Fruit fly (Drosophila melanogaster) whole organism, embryonic: ENCODE measurements around the gene RpL27A.

ENCODE experiments used
- Ada2b ChIP-seq: fragments of 200-800 bp; sonication (Bioruptor generic); IDR thresholded peaks from 2 replicates; pipeline ENCODE4 v1.3.6; 2022; ENCODE audit warnings: missing biosample characterization, missing genetic modification characterization
- Adf1 ChIP-seq: fragments of 200-800 bp; sonication (Bioruptor generic); IDR thresholded peaks from 2 replicates; pipeline ENCODE4 v1.3.6; 2022; ENCODE audit warnings: missing biosample characterization, missing genetic modification characterization
- Asciz ChIP-seq: fragments of 200-800 bp; sonication (Bioruptor generic); optimal IDR thresholded peaks from 2 replicates; lab custom pipeline; 2017; ENCODE audit warnings: missing biosample characterization, mild to moderate bottlenecking, missing genetic modification characterization, missing genetic modification reagents
- BtbVII ChIP-seq: fragments of 200-800 bp; sonication (Bioruptor generic); optimal IDR thresholded peaks from 3 replicates; lab custom pipeline; 2017; ENCODE audit warnings: missing biosample characterization, mild to moderate bottlenecking, missing genetic modification characterization
- CG10267 ChIP-seq: fragments of 200-800 bp; sonication (Bioruptor generic); optimal IDR thresholded peaks from 2 replicates; lab custom pipeline; 2018; ENCODE audit warnings: missing biosample characterization, mild to moderate bottlenecking, missing genetic modification characterization, moderate library complexity
- CG12219 ChIP-seq: fragments of 200-800 bp; sonication (Bioruptor generic); optimal IDR thresholded peaks from 3 replicates; lab custom pipeline; 2018; ENCODE audit warnings: missing biosample characterization, mild to moderate bottlenecking, missing genetic modification characterization
- CG12236 ChIP-seq: fragments of 200-800 bp; sonication (Bioruptor generic); optimal IDR thresholded peaks from 2 replicates; lab custom pipeline; 2016; ENCODE audit warnings: missing biosample characterization, missing genetic modification characterization
- CG14667 ChIP-seq: fragments of 200-800 bp; sonication (Bioruptor generic); IDR thresholded peaks from 2 replicates; pipeline ENCODE4 v1.3.6; 2022; ENCODE audit warnings: missing biosample characterization, missing genetic modification characterization
- CG1529 ChIP-seq: fragments of 200-800 bp; sonication (Bioruptor generic); optimal IDR thresholded peaks from 3 replicates; lab custom pipeline; 2018; ENCODE audit warnings: missing biosample characterization, missing genetic modification characterization
- CG15696 ChIP-seq: fragments of 200-800 bp; sonication (Bioruptor generic); optimal IDR thresholded peaks from 2 replicates; lab custom pipeline; 2019; ENCODE audit warnings: missing biosample characterization, mild to moderate bottlenecking, missing genetic modification characterization, moderate library complexity
- CG16815 ChIP-seq: fragments of 200-800 bp; sonication (Bioruptor generic); optimal IDR thresholded peaks from 3 replicates; lab custom pipeline; 2017; ENCODE audit warnings: missing biosample characterization, mild to moderate bottlenecking, missing genetic modification characterization
- CG16863 ChIP-seq: fragments of 200-800 bp; sonication (Bioruptor generic); optimal IDR thresholded peaks from 3 replicates; lab custom pipeline; 2016; ENCODE audit warnings: missing biosample characterization, missing genetic modification characterization
- CG17186 ChIP-seq: fragments of 200-800 bp; sonication (Bioruptor generic); optimal IDR thresholded peaks from 3 replicates; lab custom pipeline; 2017; ENCODE audit warnings: missing biosample characterization, missing genetic modification reagents, missing genetic modification characterization
- CG17612 ChIP-seq: fragments of 200-800 bp; sonication (Bioruptor generic); IDR thresholded peaks from 2 replicates; pipeline ENCODE4 v1.3.6; 2022; ENCODE audit warnings: missing biosample characterization, missing genetic modification characterization
- CG34422 ChIP-seq: fragments of 200-800 bp; sonication (Bioruptor generic); IDR thresholded peaks from 3 replicates; pipeline ENCODE4 v1.3.6; 2022; ENCODE audit warnings: missing biosample characterization, missing genetic modification characterization
- CG7839 ChIP-seq: fragments of 200-800 bp; sonication (Bioruptor generic); optimal IDR thresholded peaks from 3 replicates; lab custom pipeline; 2018; ENCODE audit warnings: missing biosample characterization, mild to moderate bottlenecking, missing genetic modification characterization, moderate library complexity
- CTCF ChIP-seq: fragments of 200-800 bp; sonication (Bioruptor generic); optimal IDR thresholded peaks from 2 replicates; lab custom pipeline; 2017; ENCODE audit warnings: missing biosample characterization, mild to moderate bottlenecking, missing genetic modification characterization, moderate library complexity
- CoRest ChIP-seq: fragments of 200-800 bp; sonication (Bioruptor generic); optimal IDR thresholded peaks from 3 replicates; lab custom pipeline; 2018; ENCODE audit warnings: missing biosample characterization, mild to moderate bottlenecking, missing genetic modification characterization, moderate library complexity
- Dip2 ChIP-seq: fragments of 200-800 bp; sonication (Bioruptor generic); IDR thresholded peaks from 2 replicates; pipeline ENCODE4 v1.3.6; 2022; ENCODE audit warnings: missing biosample characterization, missing genetic modification characterization
- Doc2 ChIP-seq: fragments of 200-800 bp; sonication (Bioruptor generic); IDR thresholded peaks from 2 replicates; pipeline ENCODE4 v1.3.6; 2022; ENCODE audit warnings: missing biosample characterization, missing genetic modification characterization
- ERR ChIP-seq: fragments of 200-800 bp; sonication (Bioruptor generic); optimal IDR thresholded peaks from 2 replicates; lab custom pipeline; 2016; ENCODE audit warnings: missing biosample characterization, missing genetic modification characterization
- Fer1 ChIP-seq: fragments of 200-800 bp; sonication (Bioruptor generic); optimal IDR thresholded peaks from 2 replicates; lab custom pipeline; 2017; ENCODE audit warnings: missing biosample characterization, mild to moderate bottlenecking, missing genetic modification characterization
- Hr51 ChIP-seq, 2 experiments: fragments of 200-800 bp; sonication (Bioruptor generic); optimal IDR thresholded peaks; 2 replicates in 1 of 2; 3 replicates in 1 of 2; lab custom pipeline; 2016 to 2018; ENCODE audit warnings: missing biosample characterization in 2 of 2, missing genetic modification characterization in 2 of 2, mild to moderate bottlenecking in 1 of 2, moderate library complexity in 1 of 2
- Kr ChIP-seq: fragments of 200-800 bp; sonication (Bioruptor generic); optimal IDR thresholded peaks from 2 replicates; lab custom pipeline; 2017; ENCODE audit warnings: missing biosample characterization, mild to moderate bottlenecking, missing genetic modification characterization
- Mad ChIP-seq: fragments of 200-800 bp; sonication (Bioruptor generic); optimal IDR thresholded peaks from 2 replicates; lab custom pipeline; 2016; ENCODE audit warnings: missing biosample characterization, missing genetic modification characterization
- NK7.1 ChIP-seq: fragments of 200-800 bp; sonication (Bioruptor generic); optimal IDR thresholded peaks from 3 replicates; lab custom pipeline; 2016; ENCODE audit warnings: missing biosample characterization, missing genetic modification characterization
- Optix ChIP-seq: fragments of 200-800 bp; sonication (Bioruptor generic); IDR thresholded peaks from 3 replicates; pipeline ENCODE4 v1.3.6; 2022; ENCODE audit warnings: missing biosample characterization, missing genetic modification characterization
- Ptx1 ChIP-seq: fragments of 200-800 bp; sonication (Bioruptor generic); IDR thresholded peaks from 2 replicates; pipeline ENCODE4 v1.3.6; 2022; ENCODE audit warnings: missing biosample characterization, missing genetic modification characterization
- Sry-δ ChIP-seq: fragments of 200-800 bp; sonication (Bioruptor generic); optimal IDR thresholded peaks from 2 replicates; lab custom pipeline; 2016; ENCODE audit warnings: missing biosample characterization, missing genetic modification characterization
- Xbp1 ChIP-seq: fragments of 200-800 bp; sonication (Bioruptor generic); optimal IDR thresholded peaks from 3 replicates; lab custom pipeline; 2016; ENCODE audit warnings: missing biosample characterization, mild to moderate bottlenecking, missing genetic modification characterization
- ac ChIP-seq: fragments of 200-800 bp; sonication (Bioruptor generic); optimal IDR thresholded peaks from 3 replicates; lab custom pipeline; 2017; ENCODE audit warnings: missing biosample characterization, mild to moderate bottlenecking, missing genetic modification characterization
- disco-r ChIP-seq: fragments of 200-800 bp; sonication (Bioruptor generic); optimal IDR thresholded peaks from 2 replicates; lab custom pipeline; 2016; ENCODE audit warnings: missing biosample characterization, missing genetic modification characterization
- dm ChIP-seq: fragments of 200-800 bp; sonication (Bioruptor generic); optimal IDR thresholded peaks from 3 replicates; lab custom pipeline; 2016; ENCODE audit warnings: missing biosample characterization, missing genetic modification characterization
- emc ChIP-seq: fragments of 200-800 bp; sonication (Bioruptor generic); optimal IDR thresholded peaks from 2 replicates; lab custom pipeline; 2016; ENCODE audit warnings: missing biosample characterization, missing genetic modification characterization
- ems ChIP-seq: fragments of 200-800 bp; sonication (Bioruptor generic); optimal IDR thresholded peaks from 3 replicates; lab custom pipeline; 2016; ENCODE audit warnings: missing biosample characterization, missing genetic modification characterization
- fd64A ChIP-seq: fragments of 200-800 bp; sonication (Bioruptor generic); optimal IDR thresholded peaks from 3 replicates; lab custom pipeline; 2018; ENCODE audit warnings: missing biosample characterization, mild to moderate bottlenecking, missing genetic modification characterization
- gce ChIP-seq: fragments of 200-800 bp; sonication (Bioruptor generic); IDR thresholded peaks from 3 replicates; pipeline ENCODE4 v1.3.6; 2022; ENCODE audit warnings: missing biosample characterization, missing genetic modification characterization
- grau ChIP-seq: fragments of 200-800 bp; optimal IDR thresholded peaks from 3 replicates; lab custom pipeline; 2019; ENCODE audit warnings: missing biosample characterization, mild to moderate bottlenecking, missing genetic modification characterization, moderate library complexity
- gsb ChIP-seq: fragments of 200-800 bp; sonication (Bioruptor generic); IDR thresholded peaks from 2 replicates; pipeline ENCODE4 v1.3.6; 2022; ENCODE audit warnings: missing biosample characterization, missing genetic modification characterization
- kah ChIP-seq: fragments of 200-800 bp; sonication (Bioruptor generic); optimal IDR thresholded peaks from 2 replicates; lab custom pipeline; 2018; ENCODE audit warnings: missing biosample characterization, mild to moderate bottlenecking, missing genetic modification characterization
- kay ChIP-seq: fragments of 200-800 bp; sonication (Bioruptor generic); optimal IDR thresholded peaks from 2 replicates; lab custom pipeline; 2016; ENCODE audit warnings: missing biosample characterization, missing genetic modification characterization
- odd ChIP-seq: fragments of 200-800 bp; sonication (Bioruptor generic); optimal IDR thresholded peaks from 2 replicates; lab custom pipeline; 2017; ENCODE audit warnings: missing biosample characterization, mild to moderate bottlenecking, missing genetic modification characterization
- pita ChIP-seq: fragments of 200-800 bp; sonication (Bioruptor generic); optimal IDR thresholded peaks from 2 replicates; lab custom pipeline; 2017; ENCODE audit warnings: missing biosample characterization, mild to moderate bottlenecking, missing genetic modification characterization
- pzg ChIP-seq: fragments of 200-800 bp; sonication (Bioruptor generic); optimal IDR thresholded peaks from 3 replicates; lab custom pipeline; 2018; ENCODE audit warnings: missing biosample characterization, mild to moderate bottlenecking, missing genetic modification characterization, moderate library complexity
- ranshi ChIP-seq: fragments of 200-800 bp; sonication (Bioruptor generic); IDR thresholded peaks from 2 replicates; pipeline ENCODE4 v1.3.6; 2022; ENCODE audit warnings: missing biosample characterization, missing genetic modification characterization
- sob ChIP-seq: fragments of 200-800 bp; sonication (Bioruptor generic); IDR thresholded peaks from 2 replicates; pipeline ENCODE4 v1.3.6; 2022; ENCODE audit warnings: missing biosample characterization, missing genetic modification characterization
- stc ChIP-seq: fragments of 200-800 bp; sonication (Bioruptor generic); IDR thresholded peaks from 2 replicates; pipeline ENCODE4 v1.3.6; 2022; ENCODE audit warnings: missing biosample characterization, missing genetic modification characterization
- sug ChIP-seq: fragments of 200-800 bp; optimal IDR thresholded peaks from 2 replicates; lab custom pipeline; 2019; ENCODE audit warnings: missing biosample characterization, mild to moderate bottlenecking, missing genetic modification characterization, moderate library complexity
- tup ChIP-seq: fragments of 200-800 bp; sonication (Bioruptor generic); optimal IDR thresholded peaks from 2 replicates; lab custom pipeline; 2016; ENCODE audit warnings: missing biosample characterization, mild to moderate bottlenecking, missing genetic modification characterization, moderate library complexity
- tx ChIP-seq: fragments of 200-800 bp; sonication (Bioruptor generic); optimal IDR thresholded peaks from 2 replicates; lab custom pipeline; 2016; ENCODE audit warnings: missing biosample characterization, missing genetic modification characterization

Gene RpL27A

dm6 chr2L:4440881-4441737, 17.1 kb downstream of the RpL27A start, which contains the start of gene CG15431 (continued):
- TF ChIP-seq Adf1 (GFP tag; lab: Robert Waterston, UW): peak; percentile 42; the same call in 1 of the 2 replicates
- TF ChIP-seq CG16863 (GFP tag; lab: Kevin White, UChicago): no peak
- TF ChIP-seq gce (GFP tag; lab: Robert Waterston, UW): no peak
- TF ChIP-seq kay (GFP tag; lab: Kevin White, UChicago): no peak
- TF ChIP-seq fd64A (GFP tag; lab: Kevin White, UChicago): no peak
- no peak for TF ChIP-seq CG1529 (GFP tag; lab: Kevin White, UChicago)
- TF ChIP-seq tx (GFP tag; lab: Kevin White, UChicago): no peak
- no peak for TF ChIP-seq CG15696 (tag; lab: Kevin White, UChicago)
- peak; percentile 61 for TF ChIP-seq grau (tag; lab: Kevin White, UChicago)
- TF ChIP-seq tup (GFP tag; lab: Kevin White, UChicago): peak; percentile 25
- TF ChIP-seq Kr (GFP tag; lab: Kevin White, UChicago): no peak
- TF ChIP-seq ems (GFP tag; lab: Kevin White, UChicago): peak; percentile 20
- peak; percentile 37 for TF ChIP-seq sug (tag; lab: Kevin White, UChicago)
- peak; percentile 67 for TF ChIP-seq Fer1 (GFP tag; lab: Kevin White, UChicago)
- no peak; the same call in 1 of the 2 replicates for TF ChIP-seq ranshi (GFP tag; lab: Robert Waterston, UW)
- peak; percentile 75 for TF ChIP-seq Ptx1 (GFP tag; lab: Robert Waterston, UW)
- no peak for TF ChIP-seq CG17612
- TF ChIP-seq CoRest (tag; lab: Kevin White, UChicago): peak; percentile 47
- peak; percentile 65 for TF ChIP-seq Xbp1 (GFP tag; lab: Kevin White, UChicago)
- TF ChIP-seq Asciz (GFP tag; lab: Kevin White, UChicago): peak; percentile 44
- no peak for TF ChIP-seq Dip2 (GFP tag; lab: Robert Waterston, UW)
- TF ChIP-seq CG7839 (tag; lab: Kevin White, UChicago): peak; percentile 61
- TF ChIP-seq CTCF (GFP tag; lab: Kevin White, UChicago): no peak
- no peak for TF ChIP-seq pzg (GFP tag; lab: Kevin White, UChicago)
- TF ChIP-seq CG10267: peak; percentile 37
- TF ChIP-seq odd: no peak
- no peak for TF ChIP-seq dm
- TF ChIP-seq CG34422 (GFP tag; lab: Robert Waterston, UW): 0 out of 3 replicates have a peak, but pooled peaks have one; percentile 47
- peak; percentile 41 for TF ChIP-seq Mad (GFP tag; lab: Kevin White, UChicago)
- TF ChIP-seq BtbVII (GFP tag; lab: Kevin White, UChicago): peak; percentile 43
- no peak for TF ChIP-seq kah (GFP tag; lab: Kevin White, UChicago)
- peak; percentile 71 for TF ChIP-seq sob (GFP tag; lab: Robert Waterston, UW)
- no peak for TF ChIP-seq disco-r (GFP tag; lab: Kevin White, UChicago)
- peak; percentile 55; the same call in 1 of the 2 replicates for TF ChIP-seq Ada2b (GFP tag; lab: Robert Waterston, UW)
- TF ChIP-seq Sry-δ (GFP tag; lab: Kevin White, UChicago): no peak
- TF ChIP-seq Hr51 (GFP tag; optimal IDR thresholded peaks at IDR 0.05; lab: Kevin White, UChicago): peak; percentile 52 to 62
- TF ChIP-seq ac (GFP tag; lab: Kevin White, UChicago): no peak
- no peak for TF ChIP-seq pita (GFP tag; lab: Kevin White, UChicago)
- 0 out of 2 replicates have a peak, but pooled peaks have one; percentile 8 for TF ChIP-seq CG14667 (GFP tag; lab: Robert Waterston, UW)
- TF ChIP-seq stc (GFP tag; lab: Robert Waterston, UW): peak; percentile 31; the same call in 1 of the 2 replicates
- no peak for TF ChIP-seq CG12219 (GFP tag; lab: Kevin White, UChicago)
- no peak for TF ChIP-seq CG12236
- TF ChIP-seq gsb (GFP tag; lab: Robert Waterston, UW): peak; percentile 29; the same call in 1 of the 2 replicates
- TF ChIP-seq emc (GFP tag; lab: Kevin White, UChicago): no peak
- TF ChIP-seq Optix (GFP tag; lab: Robert Waterston, UW): 0 out of 3 replicates have a peak, but pooled peaks have one; percentile 50
- TF ChIP-seq NK7.1: no peak
- no peak for TF ChIP-seq CG17186 (GFP tag; lab: Kevin White, UChicago)
- no peak for TF ChIP-seq ERR
- TF ChIP-seq CG16815: no peak
- TF ChIP-seq Doc2 (GFP tag; lab: Robert Waterston, UW): no peak
